Fruit fly (Drosophila melanogaster): ENCODE results near the gene Ncoa6.

Ncoa6 gene

DNA sequence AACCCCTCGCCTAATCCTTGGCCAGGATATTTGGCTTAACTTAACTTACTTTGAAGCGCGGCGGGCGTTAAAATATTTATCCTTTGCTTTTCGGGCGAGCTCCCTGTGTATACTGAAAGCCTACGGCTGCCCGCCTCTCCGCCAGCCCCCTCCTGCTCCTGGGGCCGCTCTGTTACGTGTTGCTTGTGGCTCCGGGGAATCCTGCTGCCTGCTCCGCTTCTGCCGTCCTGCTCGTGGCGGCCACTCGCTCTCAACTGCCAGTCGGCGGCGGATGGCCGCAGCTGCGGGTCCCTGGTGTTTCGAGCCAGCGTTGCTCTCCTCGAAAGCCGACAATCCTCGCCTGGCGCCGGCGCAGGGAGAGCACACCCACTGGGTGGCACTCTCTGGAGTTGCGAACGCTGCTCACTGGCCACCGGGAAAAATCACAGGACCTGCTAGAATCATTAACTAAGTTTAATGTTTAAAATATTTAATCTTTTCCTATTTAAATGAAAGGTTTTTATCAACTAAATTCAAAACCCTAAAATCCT lies 11.8 kb downstream of the Ncoa6 start, which contains the start of gene CG14024 (continued):
- TF ChIP-seq tio (GFP tag; optimal IDR thresholded peaks at IDR 0.05): no peak
- TF ChIP-seq Aef1 (GFP tag; IDR thresholded peaks at IDR 0.05): no peak
- TF ChIP-seq CG2875 (GFP tag; optimal IDR thresholded peaks at IDR 0.05): no peak
- no peak for TF ChIP-seq zfh2 (GFP tag; optimal IDR thresholded peaks at IDR 0.05)
- no peak for TF ChIP-seq CG2116 (GFP tag; optimal IDR thresholded peaks at IDR 0.05)
- peak; percentile 24 for TF ChIP-seq sens (GFP tag)
- TF ChIP-seq Hey (tag; optimal IDR thresholded peaks at IDR 0.05): no peak
- TF ChIP-seq ro (GFP tag; IDR thresholded peaks at IDR 0.05): no peak
- TF ChIP-seq Ravus (GFP tag; IDR thresholded peaks at IDR 0.05): no peak
- no peak for TF ChIP-seq mld (GFP tag; IDR thresholded peaks at IDR 0.05; ENCODE audit: partially characterized antibody)
- TF ChIP-seq H2.0 (GFP tag; IDR thresholded peaks at IDR 0.05): no peak
- no peak for TF ChIP-seq Sox100B (GFP tag; optimal IDR thresholded peaks at IDR 0.05)
- TF ChIP-seq CG14050 (GFP tag; IDR thresholded peaks at IDR 0.05): no peak
- TF ChIP-seq wdn (GFP tag; IDR thresholded peaks at IDR 0.05): no peak
- TF ChIP-seq CG7372 (GFP tag; IDR thresholded peaks at IDR 0.05): no peak
- no peak for TF ChIP-seq toy (GFP tag; IDR thresholded peaks at IDR 0.05)
- no peak for TF ChIP-seq HmgD (GFP tag; optimal IDR thresholded peaks at IDR 0.05)
- TF ChIP-seq ERR (GFP tag; optimal IDR thresholded peaks at IDR 0.05): no peak
- TF ChIP-seq CG2202 (tag; optimal IDR thresholded peaks at IDR 0.05): no peak

dm6 chr2L:5309369-5309768 lies 17.1 kb downstream of the Ncoa6 start:
- TF ChIP-seq pfk (GFP tag; optimal IDR thresholded peaks at IDR 0.05): no peak
- peak; percentile 35 for TF ChIP-seq sens (GFP tag)
- TF ChIP-seq CG4820 (GFP tag; optimal IDR thresholded peaks at IDR 0.05): no peak
- no peak for TF ChIP-seq zfh2 (GFP tag; optimal IDR thresholded peaks at IDR 0.05)
- TF ChIP-seq Med (GFP tag): peak; percentile 39
- peak; percentile 92 for TF ChIP-seq Ets65A (GFP tag)
- TF ChIP-seq Bdp1 (GFP tag; optimal IDR thresholded peaks at IDR 0.05): no peak

DNA sequence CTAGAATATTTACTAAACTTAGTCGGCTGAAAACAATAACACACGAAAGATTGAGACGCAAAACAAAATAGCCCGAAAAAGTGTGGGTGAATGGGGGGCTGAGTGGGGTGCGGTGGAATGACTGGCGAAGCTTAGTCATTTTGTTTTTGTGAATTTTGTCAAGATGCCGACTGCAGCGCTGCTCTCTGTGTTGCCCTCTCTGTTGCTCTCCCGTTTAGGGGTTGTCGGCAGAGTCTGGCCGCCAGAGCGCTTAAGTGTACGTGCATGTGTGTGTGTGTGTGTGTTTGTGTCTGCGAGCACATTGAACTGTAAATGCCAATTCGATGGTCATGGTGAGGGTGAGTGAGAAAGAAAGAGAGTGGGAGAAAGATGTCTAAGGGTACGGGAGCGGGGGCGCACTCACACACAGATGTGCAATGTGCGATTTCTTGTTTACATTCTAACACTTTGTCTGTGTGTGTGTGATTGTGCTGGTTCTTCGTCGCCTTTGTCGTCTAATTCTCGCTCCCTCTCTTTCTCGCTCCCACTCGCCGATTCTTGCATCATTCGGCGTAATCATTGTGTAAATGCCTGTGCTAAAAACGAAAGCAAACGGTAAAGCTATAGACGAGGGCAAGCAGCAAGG lies 20.0 kb downstream of the Ncoa6 start:
- TF ChIP-seq CG4707 (GFP tag; optimal IDR thresholded peaks at IDR 0.05): no peak
- TF ChIP-seq CG17568 (GFP tag; optimal IDR thresholded peaks at IDR 0.05): no peak
- no peak for TF ChIP-seq CG4820 (GFP tag; optimal IDR thresholded peaks at IDR 0.05)
- TF ChIP-seq CG18619 (GFP tag; optimal IDR thresholded peaks at IDR 0.05): peak; percentile 2
- no peak for TF ChIP-seq Antp (GFP tag; optimal IDR thresholded peaks at IDR 0.05)
- TF ChIP-seq CG2875 (GFP tag; optimal IDR thresholded peaks at IDR 0.05): peak; percentile 13
- no peak for TF ChIP-seq CG14050 (GFP tag; IDR thresholded peaks at IDR 0.05)
- no peak for TF ChIP-seq tll (GFP tag; optimal IDR thresholded peaks at IDR 0.05)
- no peak for TF ChIP-seq CG15601 (tag; optimal IDR thresholded peaks at IDR 0.05)
- no peak for TF ChIP-seq CG11696 (GFP tag; IDR thresholded peaks at IDR 0.05)
- TF ChIP-seq chm (GFP tag; IDR thresholded peaks at IDR 0.05): peak; percentile 19; the same call in 1 of the 2 replicates
- TF ChIP-seq Nf-YB (GFP tag; optimal IDR thresholded peaks at IDR 0.05): no peak
- TF ChIP-seq Nf-YA (GFP tag; IDR thresholded peaks at IDR 0.05): no peak
- TF ChIP-seq Hmr (GFP tag; optimal IDR thresholded peaks at IDR 0.05): no peak
- no peak; the same call in 1 of the 2 replicates for TF ChIP-seq Xrp1 (GFP tag; IDR thresholded peaks at IDR 0.05)
- no peak for TF ChIP-seq CG18011 (GFP tag; optimal IDR thresholded peaks at IDR 0.05)
- TF ChIP-seq danr (GFP tag; IDR thresholded peaks at IDR 0.05): no peak
- TF ChIP-seq Atf-2 (GFP tag; optimal IDR thresholded peaks at IDR 0.05): no peak
- peak; percentile 31; the same call in 1 of the 2 replicates for TF ChIP-seq sob (GFP tag; IDR thresholded peaks at IDR 0.05)
- no peak for TF ChIP-seq CG14710 (tag; optimal IDR thresholded peaks at IDR 0.05)
- no peak for TF ChIP-seq psq (GFP tag; optimal IDR thresholded peaks at IDR 0.05)
- no peak for TF ChIP-seq Hmx (GFP tag; optimal IDR thresholded peaks at IDR 0.05)
- no peak for TF ChIP-seq Rx (GFP tag; IDR thresholded peaks at IDR 0.05)
- 0 out of 3 replicates have a peak, but pooled peaks have one; percentile 18 for TF ChIP-seq CG16813 (GFP tag; IDR thresholded peaks at IDR 0.05; ENCODE audit: partially characterized antibody)
- TF ChIP-seq nmo (GFP tag; optimal IDR thresholded peaks at IDR 0.05): peak; percentile 14
- TF ChIP-seq br (optimal IDR thresholded peaks at IDR 0.05): no peak
- TF ChIP-seq pita (GFP tag; optimal IDR thresholded peaks at IDR 0.05): no peak
- no peak for TF ChIP-seq CG11695 (GFP tag; IDR thresholded peaks at IDR 0.05)

All from whole organism, embryonic.